Worm (Caenorhabditis elegans): ENCODE measurements around the gene T26G10.1.

The T26G10.1 gene

ce11 chrIII:9406600-9406999 is at the start of gene T26G10.1:
Gene T26G10.1 (minus strand): TSS chrIII:9406641.
- no peak for TF ChIP-seq peb-1 (tag; optimal IDR thresholded peaks at IDR 0.05)
- peak; percentile 68 for TF ChIP-seq lin-13 (GFP tag; optimal IDR thresholded peaks at IDR 0.05)
- TF ChIP-seq fos-1 (tag; optimal IDR thresholded peaks at IDR 0.05) = no peak
- TF ChIP-seq crh-2 (tag; optimal IDR thresholded peaks at IDR 0.05) = peak; percentile 76
- TF ChIP-seq snpc-4 (tag; optimal IDR thresholded peaks at IDR 0.05) = peak; percentile 60
- TF ChIP-seq sma-3 (GFP tag; optimal IDR thresholded peaks at IDR 0.05) = peak; percentile 67
- TF ChIP-seq unc-39 (tag; optimal IDR thresholded peaks at IDR 0.05) = no peak
- TF ChIP-seq Y55F3AM.14 (GFP tag; optimal IDR thresholded peaks at IDR 0.05) = no peak
- TF ChIP-seq egl-27 (tag; optimal IDR thresholded peaks at IDR 0.05) = peak; percentile 50
- TF ChIP-seq nhr-10 (tag; optimal IDR thresholded peaks at IDR 0.05) = no peak
- TF ChIP-seq ama-1 (optimal IDR thresholded peaks at IDR 0.05) = no peak
- no peak for TF ChIP-seq nhr-6 (tag; optimal IDR thresholded peaks at IDR 0.05)
- TF ChIP-seq nhr-21 (tag; optimal IDR thresholded peaks at IDR 0.05) = peak; percentile 54
- TF ChIP-seq nhr-237 (tag; optimal IDR thresholded peaks at IDR 0.05) = no peak
- no peak for TF ChIP-seq ztf-1 (GFP tag; conservative IDR thresholded peaks at IDR 0.05)
- TF ChIP-seq elt-1 (tag; optimal IDR thresholded peaks at IDR 0.05) = no peak
- no peak for TF ChIP-seq mdl-1 (tag; optimal IDR thresholded peaks at IDR 0.05)
- TF ChIP-seq C34F6.9 (tag; optimal IDR thresholded peaks at IDR 0.05) = peak; percentile 36
- TF ChIP-seq dmd-4 (tag; optimal IDR thresholded peaks at IDR 0.05) = no peak
- TF ChIP-seq blmp-1 (tag; optimal IDR thresholded peaks at IDR 0.05; ENCODE audit: insufficient read depth) = peak; percentile 83
- TF ChIP-seq mab-5 (tag; optimal IDR thresholded peaks at IDR 0.05) = peak; percentile 65
- peak; percentile 83 for TF ChIP-seq unc-55 (GFP tag; optimal IDR thresholded peaks at IDR 0.05)
- peak; percentile 72 for TF ChIP-seq nhr-25 (tag; optimal IDR thresholded peaks at IDR 0.05)
- TF ChIP-seq ceh-16 (tag; optimal IDR thresholded peaks at IDR 0.05) = no peak
- no peak for TF ChIP-seq ztf-11 (tag; optimal IDR thresholded peaks at IDR 0.05)
- TF ChIP-seq nhr-77 (tag; optimal IDR thresholded peaks at IDR 0.05) = no peak
- TF ChIP-seq nhr-11 (tag; optimal IDR thresholded peaks at IDR 0.05) = no peak
- no peak for TF ChIP-seq elt-3 (tag; optimal IDR thresholded peaks at IDR 0.05)
- peak; percentile 92 for TF ChIP-seq R02D3.7 (tag; optimal IDR thresholded peaks at IDR 0.05)
- no peak for TF ChIP-seq skn-1 (tag; optimal IDR thresholded peaks at IDR 0.05)
- no peak for TF ChIP-seq ztf-4 (tag; optimal IDR thresholded peaks at IDR 0.05)
- peak; percentile 21 for TF ChIP-seq nhr-129 (tag; optimal IDR thresholded peaks at IDR 0.05)
- TF ChIP-seq gmeb-1 (tag; optimal IDR thresholded peaks at IDR 0.05) = peak; percentile 81
- peak; percentile 56 for TF ChIP-seq sma-9 (GFP tag; optimal IDR thresholded peaks at IDR 0.05)
- TF ChIP-seq sma-9 (tag; optimal IDR thresholded peaks at IDR 0.05) = no peak
- no peak for TF ChIP-seq lin-11 (tag; optimal IDR thresholded peaks at IDR 0.05)
- peak; percentile 3 for TF ChIP-seq ZK546.5 (tag; optimal IDR thresholded peaks at IDR 0.05)
- TF ChIP-seq zag-1 (tag; optimal IDR thresholded peaks at IDR 0.05) = no peak
- peak; percentile 68 for TF ChIP-seq F13H6.1 (tag; optimal IDR thresholded peaks at IDR 0.05)
- TF ChIP-seq nhr-12 (tag; optimal IDR thresholded peaks at IDR 0.05) = no peak
- no peak for TF ChIP-seq unc-62 (GFP tag; optimal IDR thresholded peaks at IDR 0.05)
- TF ChIP-seq lsy-2 (tag; optimal IDR thresholded peaks at IDR 0.05) = peak; percentile 75 to 91
- peak; percentile 28 for TF ChIP-seq sem-4 (tag; optimal IDR thresholded peaks at IDR 0.05)
- TF ChIP-seq nhr-23 (tag; optimal IDR thresholded peaks at IDR 0.05) = no peak
- TF ChIP-seq mbf-1 (tag; optimal IDR thresholded peaks at IDR 0.05) = no peak
- TF ChIP-seq aly-2 (tag; optimal IDR thresholded peaks at IDR 0.05) = no peak
- no peak for TF ChIP-seq alr-1 (tag; optimal IDR thresholded peaks at IDR 0.05)
- no peak for TF ChIP-seq ceh-82 (tag; optimal IDR thresholded peaks at IDR 0.05)
- TF ChIP-seq lin-39 (tag; optimal IDR thresholded peaks at IDR 0.05) = no peak
